Worm (Caenorhabditis elegans): ENCODE data around the gene C05G5.1.

DNA sequence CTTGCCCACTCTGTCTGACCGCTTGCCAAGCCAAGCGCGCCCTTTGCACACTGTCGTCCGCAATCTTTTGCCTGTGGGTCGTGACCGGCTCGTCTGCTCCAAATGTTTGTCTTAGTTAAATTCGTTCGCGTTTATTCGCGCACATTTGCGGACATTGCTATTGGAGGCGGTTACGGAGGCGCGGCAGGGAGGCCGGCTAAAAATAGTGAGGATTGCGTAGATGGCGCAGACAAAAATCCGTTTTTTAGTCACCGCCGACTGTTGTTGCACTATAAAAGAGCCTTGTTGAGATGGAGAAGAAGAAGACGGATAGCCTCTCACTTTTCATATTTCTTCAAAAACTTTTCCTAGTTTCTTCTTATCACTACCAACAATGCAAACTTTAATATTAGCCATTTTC, 38.4 kb downstream of the C05G5.1 start, which contains the start of gene F40E10.5:
- no peak for TF ChIP-seq elt-3 (tag; optimal IDR thresholded peaks at IDR 0.05)
- TF ChIP-seq unc-120 (tag; optimal IDR thresholded peaks at IDR 0.05; ENCODE audit: poor library complexity, severe bottlenecking): no peak
- TF ChIP-seq nhr-76 (tag; optimal IDR thresholded peaks at IDR 0.05): no peak
- no peak for TF ChIP-seq unc-62 (GFP tag; optimal IDR thresholded peaks at IDR 0.05)
- TF ChIP-seq unc-39 (tag; optimal IDR thresholded peaks at IDR 0.05): no peak
- TF ChIP-seq lsy-2 (tag; optimal IDR thresholded peaks at IDR 0.05): no peak
- no peak for TF ChIP-seq snpc-4 (tag; optimal IDR thresholded peaks at IDR 0.05)
- TF ChIP-seq mls-2 (tag; optimal IDR thresholded peaks at IDR 0.05): no peak
- no peak for TF ChIP-seq nhr-237 (tag; optimal IDR thresholded peaks at IDR 0.05)
- no peak for TF ChIP-seq M03D4.4 (tag; optimal IDR thresholded peaks at IDR 0.05)
- no peak for TF ChIP-seq mep-1 (tag; optimal IDR thresholded peaks at IDR 0.05)
- no peak for TF ChIP-seq pha-4 (tag; optimal IDR thresholded peaks at IDR 0.05)
- TF ChIP-seq hlh-1 (tag; optimal IDR thresholded peaks at IDR 0.05): no peak
- TF ChIP-seq ztf-11 (tag; optimal IDR thresholded peaks at IDR 0.05): no peak
